Worm (Caenorhabditis elegans) whole organism, early embryonic: ENCODE results near the gene Y32H12A.8.

Experiments used
- ama-1 ChIP-seq: fragments of 150-350 bp; optimal IDR thresholded peaks from 2 replicates; lab custom pipeline; 2014
- hmg-4 ChIP-seq: fragments of 200-800 bp; sonication (Bioruptor generic); optimal IDR thresholded peaks from 2 replicates; lab custom pipeline; 2018; ENCODE audit warnings: mild to moderate bottlenecking, missing genetic modification characterization, missing compliant biosample characterization
- tbx-11 ChIP-seq: fragments of 200-800 bp; sonication (Bioruptor generic); IDR thresholded peaks from 2 replicates; pipeline ENCODE4 v1.3.6; 2022; ENCODE audit warnings: missing genetic modification characterization, missing compliant biosample characterization

- TF ChIP-seq tbx-11 (GFP tag; lab: Robert Waterston, UW) (no peak), hmg-4 (GFP tag; lab: Kevin White, UChicago) (no peak), ama-1 (lab: Kevin White, UChicago) (no peak)
These were observed 16.5 kb downstream of the Y32H12A.8 start for ce11 chrIII:5389365-5389764.
